Fruit fly (Drosophila melanogaster) whole organism, adult: ENCODE results near the gene CG42671.

ENCODE experiments used
- CG11617 ChIP-seq: fragments of 200-800 bp; sonication (Bioruptor generic); optimal IDR thresholded peaks from 2 replicates; lab custom pipeline; 2017; ENCODE audit warnings: mild to moderate bottlenecking, missing biosample characterization, missing genetic modification reagents, missing genetic modification characterization
- CG12768 ChIP-seq: fragments of 200-800 bp; sonication (Bioruptor generic); optimal IDR thresholded peaks from 2 replicates; lab custom pipeline; 2017; ENCODE audit warnings: missing biosample characterization, missing genetic modification characterization, mild to moderate bottlenecking, moderate library complexity, missing genetic modification reagents
- CG14711 ChIP-seq: fragments of 200-800 bp; sonication (Bioruptor generic); optimal IDR thresholded peaks from 2 replicates; lab custom pipeline; 2018; ENCODE audit warnings: missing biosample characterization, mild to moderate bottlenecking, missing genetic modification characterization, moderate library complexity
- CG1620 ChIP-seq: fragments of 200-800 bp; sonication (Bioruptor generic); optimal IDR thresholded peaks from 2 replicates; lab custom pipeline; 2016; ENCODE audit warnings: missing biosample characterization, missing genetic modification characterization
- CG33017 ChIP-seq: fragments of 200-800 bp; sonication (Bioruptor generic); optimal IDR thresholded peaks from 2 replicates; lab custom pipeline; 2018; ENCODE audit warnings: missing biosample characterization, mild to moderate bottlenecking, missing genetic modification characterization, moderate library complexity
- CG5204 ChIP-seq: fragments of 200-800 bp; sonication (Bioruptor generic); optimal IDR thresholded peaks from 2 replicates; lab custom pipeline; 2016; ENCODE audit warnings: missing biosample characterization, missing genetic modification characterization
- CG7045 ChIP-seq: fragments of 200-800 bp; sonication (Bioruptor generic); optimal IDR thresholded peaks from 2 replicates; lab custom pipeline; 2017; ENCODE audit warnings: missing biosample characterization, mild to moderate bottlenecking, missing genetic modification characterization
- CG7101 ChIP-seq: fragments of 200-800 bp; sonication (Bioruptor generic); optimal IDR thresholded peaks from 2 replicates; lab custom pipeline; 2018; ENCODE audit warnings: missing biosample characterization, mild to moderate bottlenecking, missing genetic modification characterization, moderate library complexity
- Clk ChIP-seq: fragments of 200-800 bp; sonication (Bioruptor generic); optimal IDR thresholded peaks from 2 replicates; lab custom pipeline; 2017; ENCODE audit warnings: missing biosample characterization, missing genetic modification characterization
- Crg-1 ChIP-seq: fragments of 200-800 bp; sonication (Bioruptor generic); optimal IDR thresholded peaks from 2 replicates; lab custom pipeline; 2016; ENCODE audit warnings: missing biosample characterization, missing genetic modification characterization
- Hr96 ChIP-seq: fragments of 200-800 bp; sonication (Bioruptor generic); optimal IDR thresholded peaks from 2 replicates; lab custom pipeline; 2016; ENCODE audit warnings: missing biosample characterization, missing genetic modification characterization
- Mnt ChIP-seq: fragments of 200-800 bp; sonication (Bioruptor generic); optimal IDR thresholded peaks from 2 replicates; lab custom pipeline; 2016; ENCODE audit warnings: missing biosample characterization, mild to moderate bottlenecking, missing genetic modification characterization
- bab1 ChIP-seq: fragments of 200-800 bp; sonication (Bioruptor generic); optimal IDR thresholded peaks from 3 replicates; lab custom pipeline; 2019; ENCODE audit warnings: missing biosample characterization, mild to moderate bottlenecking, missing genetic modification characterization, moderate library complexity
- cic ChIP-seq: fragments of 200-800 bp; sonication (Bioruptor generic); optimal IDR thresholded peaks from 2 replicates; lab custom pipeline; 2017; ENCODE audit warnings: missing biosample characterization, mild to moderate bottlenecking, missing genetic modification characterization, moderate library complexity
- cnc ChIP-seq, 2 experiments: fragments of >200 bp; optimal IDR thresholded peaks; 2 replicates each; lab custom pipeline; 2017
- kay ChIP-seq: fragments of 200-800 bp; sonication (Bioruptor generic); peaks from one replicate; lab custom pipeline; 2016; ENCODE audit warnings: missing biosample characterization, missing genetic modification characterization, borderline replicate concordance
- ovo ChIP-seq: fragments of 200-800 bp; sonication (Bioruptor generic); optimal IDR thresholded peaks from 2 replicates; lab custom pipeline; 2016; ENCODE audit warnings: missing biosample characterization, missing genetic modification characterization
- pad ChIP-seq: fragments of 200-800 bp; sonication (Bioruptor generic); optimal IDR thresholded peaks from 3 replicates; lab custom pipeline; 2017; ENCODE audit warnings: missing biosample characterization, missing genetic modification characterization, mild to moderate bottlenecking, moderate library complexity, missing genetic modification reagents
- tj ChIP-seq: fragments of 200-800 bp; sonication (Bioruptor generic); optimal IDR thresholded peaks from 3 replicates; lab custom pipeline; 2017; ENCODE audit warnings: missing biosample characterization, mild to moderate bottlenecking, missing genetic modification characterization, moderate library complexity
- toe ChIP-seq: fragments of 200-800 bp; sonication (Bioruptor generic); optimal IDR thresholded peaks from 2 replicates; lab custom pipeline; 2016; ENCODE audit warnings: missing biosample characterization, missing genetic modification characterization

Gene CG42671

dm6 chr3L:11182994-11183393 lies 31.3 kb upstream of the CG42671 start:
- TF ChIP-seq pad (GFP tag; lab: Kevin White, UChicago) (no peak), cic (GFP tag; lab: Kevin White, UChicago) (no peak), Mnt (GFP tag; lab: Kevin White, UChicago) (no peak), CG1620 (GFP tag; lab: Kevin White, UChicago) (no peak), tj (GFP tag; lab: Kevin White, UChicago) (no peak), bab1 (GFP tag; lab: Kevin White, UChicago) (no peak), Crg-1 (GFP tag; lab: Kevin White, UChicago) (no peak), ovo (GFP tag; lab: Kevin White, UChicago) (no peak), CG14711 (tag; lab: Kevin White, UChicago) (no peak), toe (GFP tag; lab: Kevin White, UChicago) (no peak), CG12768 (no peak), Hr96 (GFP tag; lab: Kevin White, UChicago) (no peak)

- peak; percentile 74 for TF ChIP-seq tj (GFP tag; lab: Kevin White, UChicago)
- no peak for TF ChIP-seq CG11617 (GFP tag; lab: Kevin White, UChicago)
Measured at dm6 chr3L:11183965-11184364, 30.3 kb upstream of the CG42671 start.

- TF ChIP-seq CG11617 (GFP tag; lab: Kevin White, UChicago): no peak
- no peak for TF ChIP-seq CG7045 (GFP tag; lab: Kevin White, UChicago)
- TF ChIP-seq ovo (GFP tag; lab: Kevin White, UChicago): no peak
- TF ChIP-seq CG7101 (tag; lab: Kevin White, UChicago): no peak
- TF ChIP-seq Mnt (GFP tag; lab: Kevin White, UChicago): no peak
- no peak for TF ChIP-seq CG12768
- no peak for TF ChIP-seq Clk (GFP tag; lab: Kevin White, UChicago)
- no peak for TF ChIP-seq toe (GFP tag; lab: Kevin White, UChicago)
- no peak for TF ChIP-seq CG14711 (tag; lab: Kevin White, UChicago)
- TF ChIP-seq cic (GFP tag; lab: Kevin White, UChicago): no peak
- no peak for TF ChIP-seq CG1620 (GFP tag; lab: Kevin White, UChicago)
- no peak for TF ChIP-seq pad (GFP tag; lab: Kevin White, UChicago)
- no peak for TF ChIP-seq tj (GFP tag; lab: Kevin White, UChicago)
- no peak for TF ChIP-seq Crg-1 (GFP tag; lab: Kevin White, UChicago)
- no peak for TF ChIP-seq bab1 (GFP tag; lab: Kevin White, UChicago)
- no peak for TF ChIP-seq kay
- no peak for TF ChIP-seq CG5204 (GFP tag; lab: Kevin White, UChicago)
Measured at dm6 chr3L:11186768-11187167, 27.5 kb upstream of the CG42671 start.

dm6 chr3L:11190022-11190421 lies 24.3 kb upstream of the CG42671 start:
- no peak for TF ChIP-seq CG11617 (GFP tag; lab: Kevin White, UChicago)

dm6 chr3L:11195275-11195674 lies 19.0 kb upstream of the CG42671 start:
- TF ChIP-seq tj (GFP tag; lab: Kevin White, UChicago) (no peak), cic (GFP tag; lab: Kevin White, UChicago) (no peak), ovo (GFP tag; lab: Kevin White, UChicago) (no peak), Crg-1 (GFP tag; lab: Kevin White, UChicago) (no peak), kay (no peak), CG33017 (tag; lab: Kevin White, UChicago) (no peak)

- no peak for TF ChIP-seq kay
- TF ChIP-seq Crg-1 (GFP tag; lab: Kevin White, UChicago): no peak
- no peak for TF ChIP-seq CG12768
- no peak for TF ChIP-seq CG14711 (tag; lab: Kevin White, UChicago)
- TF ChIP-seq CG33017 (tag; lab: Kevin White, UChicago): no peak
- TF ChIP-seq Hr96 (GFP tag; lab: Kevin White, UChicago): no peak
- no peak for TF ChIP-seq pad (GFP tag; lab: Kevin White, UChicago)
- TF ChIP-seq Clk (GFP tag; lab: Kevin White, UChicago): no peak
- no peak for TF ChIP-seq ovo (GFP tag; lab: Kevin White, UChicago)
- no peak for TF ChIP-seq CG5204 (GFP tag; lab: Kevin White, UChicago)
- TF ChIP-seq bab1 (GFP tag; lab: Kevin White, UChicago): no peak
Measured at dm6 chr3L:11196860-11197259, 17.4 kb upstream of the CG42671 start.

dm6 chr3L:11197291-11198021 lies 16.8 kb upstream of the CG42671 start, which contains the start of gene GlcAT-P:
TSS of gene GlcAT-P (minus strand) at chr3L:11197536.
- no peak for TF ChIP-seq tj (GFP tag; lab: Kevin White, UChicago)
- TF ChIP-seq CG33017 (tag; lab: Kevin White, UChicago): peak; percentile 83
- TF ChIP-seq CG7045 (GFP tag; lab: Kevin White, UChicago): peak; percentile 78
- no peak for TF ChIP-seq Hr96 (GFP tag; lab: Kevin White, UChicago)
- peak; percentile 79 for TF ChIP-seq CG14711 (tag; lab: Kevin White, UChicago)
- TF ChIP-seq CG11617 (GFP tag; lab: Kevin White, UChicago): peak; percentile 71
- TF ChIP-seq CG12768: no peak
- TF ChIP-seq Crg-1 (GFP tag; lab: Kevin White, UChicago): no peak
- no peak for TF ChIP-seq Mnt (GFP tag; lab: Kevin White, UChicago)
- TF ChIP-seq CG1620 (GFP tag; lab: Kevin White, UChicago): no peak
- peak; percentile 19 for TF ChIP-seq kay
- no peak for TF ChIP-seq ovo (GFP tag; lab: Kevin White, UChicago)
- peak; percentile 54 for TF ChIP-seq bab1 (GFP tag; lab: Kevin White, UChicago)
- TF ChIP-seq CG5204 (GFP tag; lab: Kevin White, UChicago): peak; percentile 27
- peak; percentile 59 for TF ChIP-seq pad (GFP tag; lab: Kevin White, UChicago)
- peak; percentile 81 for TF ChIP-seq CG7101 (tag; lab: Kevin White, UChicago)
- TF ChIP-seq cic (GFP tag; lab: Kevin White, UChicago): no peak
- no peak for TF ChIP-seq toe (GFP tag; lab: Kevin White, UChicago)
- TF ChIP-seq Clk (GFP tag; lab: Kevin White, UChicago): peak; percentile 11
- no peak for TF ChIP-seq cnc (optimal IDR thresholded peaks at IDR 0.05; lab: Kevin White, UChicago)
